Fruit fly (Drosophila melanogaster): ENCODE measurements around the gene CG17378.

CG17378 gene

DNA sequence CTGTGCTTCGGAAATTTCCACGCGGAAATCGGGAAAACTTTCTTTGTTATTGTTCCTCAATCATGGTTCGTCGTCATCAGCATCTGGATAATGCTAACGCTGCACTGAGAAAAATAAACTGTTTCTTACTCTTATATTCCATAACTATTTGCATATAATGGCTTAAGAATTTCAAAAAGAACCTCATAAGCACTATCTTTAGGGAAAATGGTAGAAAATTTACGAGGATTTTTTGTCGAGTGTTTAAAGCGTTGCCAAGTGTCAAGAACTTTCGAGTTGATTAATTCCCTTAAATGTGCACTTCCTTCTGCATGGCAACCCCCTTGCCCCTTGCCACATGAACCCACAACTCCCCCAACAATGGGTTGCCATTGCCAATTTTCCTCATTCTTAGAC lies 14.1 kb downstream of the CG17378 start:
- TF ChIP-seq CTCF (optimal IDR thresholded peaks at IDR 0.05): no peak
- no peak for TF ChIP-seq CG8478 (optimal IDR thresholded peaks at IDR 0.05)

DNA sequence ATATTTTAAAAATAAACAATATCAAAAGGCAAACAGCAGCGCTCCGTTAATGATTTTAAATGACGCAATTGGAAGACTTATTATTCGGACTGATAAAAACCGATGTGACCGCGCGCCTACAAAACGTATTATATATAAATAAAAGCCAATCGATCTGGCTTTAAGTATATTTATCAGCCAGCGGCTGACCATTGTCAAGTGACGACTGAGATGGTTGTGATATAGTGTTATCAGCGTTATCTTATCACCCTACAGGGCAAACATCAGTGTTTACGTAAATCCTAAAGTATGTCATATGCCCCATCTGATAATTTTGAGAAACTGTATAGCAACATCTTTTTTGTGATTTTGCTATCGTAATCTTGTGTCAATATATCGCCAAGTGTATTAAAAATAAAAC lies 15.5 kb downstream of the CG17378 start:
- TF ChIP-seq CTCF (optimal IDR thresholded peaks at IDR 0.05): no peak
- TF ChIP-seq CG8478 (optimal IDR thresholded peaks at IDR 0.05): no peak

DNA sequence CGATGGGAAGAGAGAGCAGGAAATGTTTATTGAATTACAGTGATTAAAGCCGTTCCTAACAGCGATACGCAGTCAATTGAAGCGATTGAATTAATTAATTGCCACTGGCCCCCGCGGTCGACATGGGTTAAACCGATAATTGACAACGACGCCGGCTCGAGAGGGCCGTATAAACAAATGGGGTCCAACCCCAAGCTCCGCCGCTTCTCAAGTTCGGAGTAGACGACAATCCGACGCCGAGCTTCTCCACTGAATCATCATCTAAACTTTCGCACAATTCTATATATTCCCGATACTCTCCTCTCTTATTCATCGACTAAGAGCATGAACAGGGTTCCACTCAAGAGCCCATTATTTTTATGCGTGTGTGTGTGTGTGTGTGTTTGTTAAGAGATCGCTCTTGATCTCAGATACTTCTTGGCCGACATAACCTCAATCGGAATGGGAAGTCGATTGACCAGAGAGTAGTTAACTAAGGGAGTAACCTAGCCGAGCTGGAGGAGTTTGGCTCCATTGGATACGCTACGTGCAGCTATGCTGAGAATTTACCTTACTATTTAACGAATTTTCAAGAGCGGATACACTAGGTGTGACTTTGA lies 18.1 kb downstream of the CG17378 start:
- TF ChIP-seq CTCF (optimal IDR thresholded peaks at IDR 0.05) (no peak), CG8478 (optimal IDR thresholded peaks at IDR 0.05) (no peak)

DNA sequence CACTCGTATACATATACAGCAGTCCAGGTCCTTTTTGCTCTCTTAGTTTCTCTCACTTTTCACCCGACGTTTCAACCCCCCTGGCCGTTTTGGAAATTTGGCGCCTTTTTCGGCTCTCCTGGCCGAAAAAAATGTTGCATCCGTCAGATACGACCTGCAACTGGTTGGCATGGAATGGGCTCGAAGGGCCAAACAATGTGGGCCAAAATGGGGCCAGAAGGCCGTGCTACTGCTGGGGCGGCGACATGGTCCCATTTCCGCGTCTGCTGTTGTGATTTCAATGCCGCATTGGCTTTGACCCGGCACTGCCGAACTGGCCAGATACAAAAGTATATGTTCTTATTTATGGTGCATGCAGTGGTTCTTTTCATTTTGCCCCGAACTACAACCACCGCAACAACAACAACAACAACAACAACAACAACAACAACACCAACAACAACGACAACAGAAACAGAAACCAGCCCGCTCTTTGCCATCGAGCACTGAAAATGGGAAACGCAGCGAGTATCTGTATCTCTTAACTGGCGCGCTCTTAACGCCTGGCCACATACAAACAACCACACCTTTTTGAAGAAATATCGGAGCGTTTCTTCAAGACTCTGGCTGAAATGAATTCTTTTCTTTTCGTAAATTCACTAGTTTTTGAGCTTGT lies 20.0 kb downstream of the CG17378 start:
- TF ChIP-seq CTCF (optimal IDR thresholded peaks at IDR 0.05): no peak

DNA sequence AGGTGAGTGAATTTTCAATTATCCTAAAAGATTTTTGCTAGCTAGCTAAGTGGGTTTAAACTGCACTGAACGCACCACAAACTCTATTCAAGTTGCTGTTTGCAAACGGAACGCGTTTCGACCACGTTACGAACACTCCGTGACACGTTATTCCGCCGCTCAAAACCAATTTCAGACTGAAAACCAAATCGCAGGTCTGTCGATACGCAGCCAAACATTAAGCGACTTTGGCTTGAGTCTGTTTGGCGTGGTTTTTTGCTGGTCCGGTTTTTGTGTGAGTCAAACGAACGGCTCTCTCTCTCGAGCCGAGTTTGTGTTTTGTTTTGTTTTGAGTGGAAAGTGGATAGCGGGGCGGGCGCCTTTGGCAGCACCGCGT lies 20.6 kb downstream of the CG17378 start:
- TF ChIP-seq CTCF (optimal IDR thresholded peaks at IDR 0.05) (no peak), CG8478 (optimal IDR thresholded peaks at IDR 0.05) (no peak)

DNA sequence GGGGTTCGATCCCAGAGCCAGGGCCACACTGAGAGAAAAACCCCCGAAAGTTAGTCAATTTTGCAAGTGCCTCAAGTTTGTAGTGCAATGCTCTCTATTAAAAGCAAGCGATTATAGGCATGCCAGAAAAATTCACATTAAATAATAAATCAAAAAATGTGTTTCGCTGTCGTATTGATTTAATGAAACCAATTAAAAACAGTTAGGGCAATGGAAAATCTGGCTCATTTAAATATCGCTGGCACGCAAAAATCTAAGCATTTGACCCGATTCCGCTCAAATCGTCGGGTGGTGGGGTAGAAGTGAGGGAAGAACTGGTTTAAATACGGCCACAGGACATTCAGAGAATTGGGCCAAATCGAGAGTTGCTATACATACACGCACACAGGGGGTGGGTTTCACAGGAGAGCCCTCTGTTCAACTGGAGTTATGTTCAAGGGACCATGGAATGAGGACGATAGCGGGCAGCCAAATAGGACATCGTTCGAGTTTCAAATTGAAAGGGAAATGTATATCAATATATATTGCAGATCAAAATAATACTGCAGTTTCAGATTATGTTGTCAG lies 21.2 kb downstream of the CG17378 start:
- no peak for TF ChIP-seq CG8478 (optimal IDR thresholded peaks at IDR 0.05)

DNA sequence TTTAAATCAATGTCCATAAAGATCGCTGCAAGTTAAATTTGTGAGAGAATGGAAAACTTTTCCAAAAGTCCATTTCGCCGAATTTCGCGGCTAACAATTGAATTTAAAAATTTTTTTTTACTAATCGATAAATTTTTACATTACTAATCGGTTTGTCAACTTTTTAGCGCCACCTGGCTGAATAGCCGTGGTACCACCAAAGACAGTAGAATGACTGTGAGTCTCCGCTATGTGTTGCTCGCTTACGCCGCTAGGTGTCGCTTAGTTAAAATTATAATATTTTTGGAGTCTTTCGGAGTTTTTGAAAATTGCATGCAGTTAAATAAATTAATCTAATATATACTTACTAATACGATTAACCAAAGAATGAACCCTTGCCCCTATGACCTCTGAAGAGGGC lies 23.6 kb downstream of the CG17378 start:
- TF ChIP-seq CTCF (optimal IDR thresholded peaks at IDR 0.05) (peak; percentile 80 to 98), CG8478 (optimal IDR thresholded peaks at IDR 0.05) (no peak)

DNA sequence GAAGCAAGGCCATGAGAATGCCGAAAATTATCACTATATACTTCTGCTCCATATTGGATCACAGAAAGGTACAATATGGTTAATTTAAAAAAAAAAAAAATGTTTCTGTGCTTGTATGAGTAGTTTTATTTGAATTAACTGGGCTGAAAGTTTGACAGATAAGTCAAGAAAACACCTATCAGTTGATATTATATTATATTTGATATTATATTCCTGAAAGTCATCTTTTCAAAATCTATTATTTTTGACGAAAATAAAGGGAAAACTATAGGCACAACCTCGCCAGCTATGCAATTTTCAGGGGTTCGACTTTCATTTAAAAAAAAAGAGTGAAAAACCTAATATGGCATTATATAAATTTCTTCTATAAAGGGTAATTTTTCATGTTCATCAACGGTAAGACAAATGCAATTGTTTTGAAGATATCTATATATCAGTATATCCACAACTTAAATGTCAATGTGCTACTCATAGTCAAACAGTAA lies 25.0 kb downstream of the CG17378 start, which contains the start of the genes nrv2 and CG43610:
TSS of gene nrv2 (minus strand) at position 101 of the 485 bp plus-strand sequence.
TSS of gene CG43610 (plus strand) at position 435 of the 485 bp plus-strand sequence.
- TF ChIP-seq CG8478 (optimal IDR thresholded peaks at IDR 0.05) (no peak), CTCF (optimal IDR thresholded peaks at IDR 0.05) (no peak)

DNA sequence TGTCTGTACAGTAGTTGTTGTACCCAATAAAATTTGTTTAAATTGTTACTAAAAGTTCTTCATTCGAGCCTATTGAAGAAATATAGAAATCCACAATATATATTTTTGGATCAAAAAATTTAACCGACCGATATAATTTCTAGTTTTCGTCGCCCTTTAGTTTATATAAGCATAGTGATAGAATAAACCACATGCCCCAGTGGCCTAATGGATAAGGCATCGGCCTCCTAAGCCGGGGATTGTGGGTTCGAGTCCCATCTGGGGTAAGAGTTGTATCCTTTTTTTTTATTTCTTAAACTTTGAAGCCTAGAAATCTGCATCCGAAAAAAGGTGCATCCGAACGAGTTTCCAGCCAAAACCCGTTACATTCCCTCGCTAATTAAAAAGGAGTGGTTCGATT lies 25.7 kb downstream of the CG17378 start:
- TF ChIP-seq CG8478 (optimal IDR thresholded peaks at IDR 0.05) (no peak), CTCF (optimal IDR thresholded peaks at IDR 0.05) (no peak)

DNA sequence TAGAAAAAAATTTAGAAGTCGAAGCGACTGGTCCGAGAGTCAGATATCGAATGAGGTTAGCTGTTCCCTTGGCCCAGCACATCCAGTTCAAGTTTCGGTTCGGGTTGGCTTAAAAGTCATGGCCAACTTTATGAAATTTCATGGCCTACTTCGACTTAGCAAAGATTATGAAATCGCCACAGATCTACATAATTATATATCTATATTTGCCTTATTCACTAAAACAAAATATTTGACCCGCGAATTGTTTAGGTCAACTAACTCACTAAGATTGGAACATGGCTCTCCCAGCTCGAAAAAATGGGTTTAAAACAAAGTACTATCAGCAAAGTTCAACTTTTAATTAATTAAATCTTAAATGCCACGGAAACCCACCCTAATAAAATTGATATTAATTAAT lies 27.0 kb downstream of the CG17378 start, which contains the start of gene CG17376:
TSS of gene CG17376 (minus strand) at position 101 of the 400 bp plus-strand sequence.
- TF ChIP-seq CG8478 (optimal IDR thresholded peaks at IDR 0.05) (no peak), CTCF (optimal IDR thresholded peaks at IDR 0.05) (no peak)

DNA sequence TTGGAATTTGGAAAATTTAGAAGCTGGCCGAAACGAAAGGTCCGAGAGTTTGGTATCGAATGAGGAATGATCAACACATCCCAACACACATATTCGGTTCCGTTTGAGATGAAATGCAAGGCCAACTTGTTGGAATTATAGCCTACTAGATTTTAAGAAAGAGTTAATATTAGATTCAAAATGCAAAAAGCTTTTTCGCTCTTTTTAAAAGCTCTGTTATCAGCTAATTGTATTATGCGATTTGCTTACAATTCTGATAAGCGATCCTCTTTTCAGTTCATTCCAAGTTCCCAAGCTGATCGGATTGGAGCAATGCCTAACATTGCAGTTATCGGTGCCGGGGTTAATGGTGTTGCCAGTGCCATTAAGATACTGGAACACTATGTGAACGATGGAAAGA lies 28.9 kb downstream of the CG17378 start, which contains the start of the genes CG17377 and Daao2:
TSS of gene CG17377 (minus strand) at position 101 of the 400 bp plus-strand sequence.
TSS of gene Daao2 (plus strand) at position 272 of the 400 bp plus-strand sequence.
- TF ChIP-seq CTCF (optimal IDR thresholded peaks at IDR 0.05) (no peak), CG8478 (optimal IDR thresholded peaks at IDR 0.05) (no peak)

DNA sequence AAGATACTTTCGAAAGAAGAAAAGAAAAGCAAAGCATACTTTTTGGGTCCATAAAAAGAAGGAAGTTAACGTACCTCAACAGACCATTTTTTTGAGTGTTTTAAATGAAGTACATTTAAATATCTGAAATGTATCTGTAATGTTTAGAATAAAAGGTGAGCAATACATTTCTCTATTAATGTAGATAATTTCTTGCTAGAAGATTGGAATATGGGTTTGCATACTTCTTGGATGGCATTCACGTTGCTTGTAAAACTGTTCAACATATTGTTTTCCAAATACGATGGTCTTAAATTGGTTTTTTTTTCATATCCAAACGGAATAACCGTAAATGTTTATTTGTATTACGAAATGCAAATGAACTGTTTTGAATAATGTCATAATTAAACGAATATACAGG lies 31.9 kb downstream of the CG17378 start, which contains the start of gene CG17375:
TSS of gene CG17375 (minus strand) at position 10 of the 400 bp plus-strand sequence.
- TF ChIP-seq CTCF (optimal IDR thresholded peaks at IDR 0.05) (no peak), CG8478 (optimal IDR thresholded peaks at IDR 0.05) (no peak)

DNA sequence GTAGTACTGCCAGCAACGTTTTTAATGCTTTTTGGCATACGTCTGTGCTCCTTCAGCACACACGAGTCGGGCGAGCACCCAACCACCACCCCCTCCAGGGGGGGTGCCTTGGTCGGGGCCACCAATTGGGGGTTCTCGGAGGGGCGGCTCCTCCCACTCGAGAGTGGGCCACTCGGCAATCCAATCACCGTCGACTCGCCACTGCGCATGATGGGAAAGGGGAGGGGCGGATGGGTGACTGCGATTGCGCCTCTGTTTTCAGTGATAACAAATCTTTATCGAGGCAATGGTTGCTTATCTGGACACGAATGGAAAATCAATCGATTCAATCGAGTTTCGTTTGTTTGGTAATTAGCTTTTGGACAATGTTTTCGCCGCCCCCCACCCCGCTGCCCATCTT lies 43.7 kb downstream of the CG17378 start:
- TF ChIP-seq CTCF (optimal IDR thresholded peaks at IDR 0.05): no peak
- TF ChIP-seq CG8478 (optimal IDR thresholded peaks at IDR 0.05): no peak

DNA sequence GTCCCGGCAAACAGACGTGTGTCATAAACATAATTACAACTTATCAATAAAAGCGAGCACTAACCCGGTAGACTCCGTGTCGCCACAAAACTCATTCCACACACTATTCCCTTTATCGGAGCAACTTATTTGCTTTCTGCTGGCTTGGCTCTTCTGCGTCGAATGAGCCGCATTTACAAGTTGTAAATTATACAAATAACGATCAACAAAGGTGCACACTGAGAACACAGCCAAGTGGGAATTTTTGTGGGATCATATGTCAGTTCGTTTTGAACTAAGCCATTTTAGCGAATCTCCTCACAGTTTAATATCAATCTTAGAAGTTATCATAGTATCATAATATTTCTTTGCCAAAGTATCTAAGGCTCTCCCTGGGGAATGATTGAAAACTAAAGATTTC lies 44.5 kb downstream of the CG17378 start:
- TF ChIP-seq CG8478 (optimal IDR thresholded peaks at IDR 0.05) (no peak), CTCF (optimal IDR thresholded peaks at IDR 0.05) (no peak)

DNA sequence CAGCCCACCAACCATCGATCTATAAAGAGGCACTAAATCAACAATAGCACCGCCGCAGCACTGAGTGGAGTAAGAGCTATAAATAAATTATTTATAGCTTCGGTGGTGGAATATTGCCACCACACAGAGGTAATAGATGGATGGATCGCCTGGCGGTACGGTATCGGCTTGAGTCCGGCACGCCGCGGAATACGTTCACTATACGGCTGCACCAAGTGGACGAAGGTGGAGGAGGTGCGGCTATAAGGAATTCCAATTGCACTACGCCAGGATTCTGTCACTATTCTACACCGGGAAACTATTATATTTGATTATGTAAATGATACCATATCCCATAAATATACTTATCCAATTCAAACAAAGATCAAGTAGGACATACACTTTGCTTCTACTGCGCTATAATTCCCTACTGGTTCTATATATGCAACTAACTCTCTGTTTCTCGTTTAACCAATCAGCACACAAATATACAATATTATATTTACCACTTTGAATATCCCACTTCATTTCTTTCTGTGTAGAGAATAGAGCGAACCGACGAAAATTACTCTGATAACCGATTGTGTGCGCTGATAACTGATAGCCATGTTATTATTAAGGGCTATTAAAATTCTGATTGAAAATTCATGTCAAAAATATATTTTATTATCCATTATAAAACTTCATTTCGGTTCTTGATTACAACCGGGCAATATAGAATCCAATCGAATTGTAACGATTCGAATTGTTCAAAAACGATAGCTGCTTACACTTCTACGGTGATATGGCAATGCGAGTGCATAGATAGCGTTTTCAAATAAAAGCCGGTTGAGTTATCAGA lies 45.6 kb downstream of the CG17378 start:
- TF ChIP-seq CTCF (optimal IDR thresholded peaks at IDR 0.05): no peak
- TF ChIP-seq CG8478 (optimal IDR thresholded peaks at IDR 0.05): no peak

Measured in S2 (cell line).